Worm (Caenorhabditis elegans): ENCODE results near the gene F40A3.4.

ce11 chrV:7908431-7908830, 32.9 kb downstream of the F40A3.4 start:
- TF ChIP-seq tab-1 (GFP tag; IDR thresholded peaks at IDR 0.05) (no peak), flt-1 (GFP tag; IDR thresholded peaks at IDR 0.05) (no peak), ref-1 (GFP tag; conservative IDR thresholded peaks at IDR 0.05) (no peak), ztf-23 (GFP tag; IDR thresholded peaks at IDR 0.05) (no peak), klf-2 (GFP tag; conservative IDR thresholded peaks at IDR 0.05) (no peak), med-1 (GFP tag; optimal IDR thresholded peaks at IDR 0.05; ENCODE audit: insufficient read depth) (no peak), T22C8.4 (GFP tag; IDR thresholded peaks at IDR 0.05) (no peak), ztf-29 (GFP tag; IDR thresholded peaks at IDR 0.05) (no peak)
